Worm (Caenorhabditis elegans): ENCODE results near the gene egl-46.

egl-46 gene

ce11 chrV:6710462-6710861 lies 29.1 kb upstream of the egl-46 start, which contains the start of gene sna-1:
Gene sna-1, minus strand, starts transcription at chrV:6710679.
- TF ChIP-seq snpc-4 (tag; optimal IDR thresholded peaks at IDR 0.05), result no peak
- no peak for TF ChIP-seq unc-120 (tag; optimal IDR thresholded peaks at IDR 0.05; ENCODE audit: poor library complexity, severe bottlenecking)
- TF ChIP-seq pha-4 (tag; optimal IDR thresholded peaks at IDR 0.05), result no peak
- TF ChIP-seq lsy-2 (tag; optimal IDR thresholded peaks at IDR 0.05), result no peak

- TF ChIP-seq mab-5 (tag; optimal IDR thresholded peaks at IDR 0.05) (no peak), snpc-4 (tag; optimal IDR thresholded peaks at IDR 0.05) (no peak), lin-32 (GFP tag; optimal IDR thresholded peaks at IDR 0.05) (no peak), unc-39 (tag; optimal IDR thresholded peaks at IDR 0.05) (no peak), ceh-39 (tag; optimal IDR thresholded peaks at IDR 0.05) (no peak), cnd-1 (tag; optimal IDR thresholded peaks at IDR 0.05) (peak; percentile 7), ceh-43 (GFP tag; optimal IDR thresholded peaks at IDR 0.05) (peak; percentile 59), ceh-83 (GFP tag; optimal IDR thresholded peaks at IDR 0.05) (peak; percentile 55), lsy-2 (tag; optimal IDR thresholded peaks at IDR 0.05) (no peak), mep-1 (tag; optimal IDR thresholded peaks at IDR 0.05) (peak; percentile 44), flh-1 (GFP tag; optimal IDR thresholded peaks at IDR 0.05) (no peak), ham-2 (GFP tag; optimal IDR thresholded peaks at IDR 0.05) (no peak), drap-1 (GFP tag; optimal IDR thresholded peaks at IDR 0.05) (peak; percentile 58), unc-120 (tag; optimal IDR thresholded peaks at IDR 0.05; ENCODE audit: poor library complexity, severe bottlenecking) (peak; percentile 22), M03D4.4 (tag; optimal IDR thresholded peaks at IDR 0.05) (peak; percentile 76), ztf-11 (tag; optimal IDR thresholded peaks at IDR 0.05) (no peak), zip-8 (tag; optimal IDR thresholded peaks at IDR 0.05) (no peak), nhr-12 (tag; optimal IDR thresholded peaks at IDR 0.05) (no peak), nhr-237 (tag; optimal IDR thresholded peaks at IDR 0.05) (no peak), hlh-1 (tag; optimal IDR thresholded peaks at IDR 0.05) (no peak), sptf-1 (tag; optimal IDR thresholded peaks at IDR 0.05) (peak; percentile 80), ces-1 (GFP tag; optimal IDR thresholded peaks at IDR 0.05) (no peak), pha-4 (tag; optimal IDR thresholded peaks at IDR 0.05) (no peak), elt-3 (tag; optimal IDR thresholded peaks at IDR 0.05) (no peak), lin-13 (tag; optimal IDR thresholded peaks at IDR 0.05) (no peak), tbx-8 (GFP tag; optimal IDR thresholded peaks at IDR 0.05) (peak; percentile 29), nhr-76 (tag; optimal IDR thresholded peaks at IDR 0.05) (no peak), elt-1 (tag; optimal IDR thresholded peaks at IDR 0.05; ENCODE audit: borderline replicate concordance, insufficient read depth) (no peak), nhr-28 (tag; optimal IDR thresholded peaks at IDR 0.05) (no peak), nhr-2 (tag; optimal IDR thresholded peaks at IDR 0.05) (no peak), mls-2 (tag; optimal IDR thresholded peaks at IDR 0.05) (peak; percentile 71), unc-62 (GFP tag; optimal IDR thresholded peaks at IDR 0.05) (no peak), sem-2 (GFP tag; optimal IDR thresholded peaks at IDR 0.05) (no peak), bed-3 (GFP tag; optimal IDR thresholded peaks at IDR 0.05) (peak; percentile 13), blmp-1 (tag; optimal IDR thresholded peaks at IDR 0.05) (no peak)
Observed at ce11 chrV:6709050-6709683, 27.8 kb upstream of the egl-46 start, which contains the start of gene dlst-1. Gene dlst-1, minus strand, starts transcription at chrV:6709101.

ce11 chrV:6706771-6707170 lies 25.4 kb upstream of the egl-46 start, which contains the start of gene W02F12.4:
Gene W02F12.4, minus strand, starts transcription at chrV:6706934.
- no peak for TF ChIP-seq unc-120 (tag; optimal IDR thresholded peaks at IDR 0.05; ENCODE audit: poor library complexity, severe bottlenecking)
- TF ChIP-seq zip-8 (tag; optimal IDR thresholded peaks at IDR 0.05), result peak; percentile 3

ce11 chrV:6705367-6705766 lies 24.0 kb upstream of the egl-46 start:
- TF ChIP-seq nhr-76 (tag; optimal IDR thresholded peaks at IDR 0.05) (no peak), snpc-4 (tag; optimal IDR thresholded peaks at IDR 0.05) (no peak), zip-8 (tag; optimal IDR thresholded peaks at IDR 0.05) (peak; percentile 91), blmp-1 (tag; optimal IDR thresholded peaks at IDR 0.05) (no peak)

All from whole organism, mixed stage, embryonic.